Worm (Caenorhabditis elegans) whole organism, L2 larva: ENCODE measurements around the gene srx-26.

ENCODE experiments used
- lsy-2 ChIP-seq, 2 experiments: fragments of 150-350 bp in 1 of 2; sonication (generic microtip) in 1 of 2; optimal IDR thresholded peaks; 2 replicates each; lab custom pipeline; 2014 to 2017; ENCODE audit warnings: missing biosample characterization in 2 of 2, missing genetic modification characterization in 2 of 2
- snpc-4 ChIP-seq: fragments of 150-350 bp; optimal IDR thresholded peaks from 2 replicates; lab custom pipeline; 2014; ENCODE audit warnings: missing biosample characterization, missing genetic modification characterization
- unc-39 ChIP-seq: fragments of 150-350 bp; optimal IDR thresholded peaks from 2 replicates; lab custom pipeline; 2014; ENCODE audit warnings: missing biosample characterization, missing genetic modification characterization

- no peak for TF ChIP-seq unc-39 (tag; lab: Kevin White, UChicago)
- TF ChIP-seq lsy-2 (tag; optimal IDR thresholded peaks at IDR 0.05; lab: Kevin White, UChicago) = no peak
- no peak for TF ChIP-seq snpc-4
Measured at ce11 chrV:2750006-2750405, 2.9 kb downstream of the srx-26 start, which contains the start of gene srx-24.
